Worm (Caenorhabditis elegans) whole organism, late embryonic: Measurements from ENCODE around the gene ceh-32.

ENCODE experiments used
- F13H6.1 ChIP-seq: sonication (generic microtip); optimal IDR thresholded peaks from 2 replicates; lab custom pipeline; 2016; ENCODE audit warnings: missing genetic modification characterization, missing compliant biosample characterization
- K02D7.2 ChIP-seq: sonication (generic microtip); optimal IDR thresholded peaks from 2 replicates; lab custom pipeline; 2017; ENCODE audit warnings: mild to moderate bottlenecking, missing genetic modification characterization, missing compliant biosample characterization
- ahr-1 ChIP-seq: sonication (generic microtip); optimal IDR thresholded peaks from 2 replicates; lab custom pipeline; 2016; ENCODE audit warnings: missing genetic modification characterization, missing compliant biosample characterization
- ama-1 ChIP-seq: fragments of 150-350 bp; optimal IDR thresholded peaks from 2 replicates; lab custom pipeline; 2014
- ceh-14 ChIP-seq: sonication (generic microtip); optimal IDR thresholded peaks from 2 replicates; lab custom pipeline; 2016; ENCODE audit warnings: missing genotype, missing genetic modification characterization, missing compliant biosample characterization
- ceh-2 ChIP-seq: sonication (generic microtip); optimal IDR thresholded peaks from 2 replicates; lab custom pipeline; 2016; ENCODE audit warnings: missing genotype, missing genetic modification characterization, missing compliant biosample characterization
- ceh-24 ChIP-seq: sonication (generic microtip); optimal IDR thresholded peaks from 2 replicates; lab custom pipeline; 2016; ENCODE audit warnings: mild to moderate bottlenecking, missing genetic modification characterization, missing compliant biosample characterization
- ceh-31 ChIP-seq: sonication (generic microtip); optimal IDR thresholded peaks from 2 replicates; lab custom pipeline; 2016; ENCODE audit warnings: missing genetic modification characterization, missing compliant biosample characterization
- ceh-45 ChIP-seq: fragments of 200-800 bp; sonication (Bioruptor generic); IDR thresholded peaks from 2 replicates; pipeline ENCODE4 v1.3.6; 2022; ENCODE audit warnings: missing genetic modification reagents, missing genetic modification characterization, missing compliant biosample characterization
- ceh-9 ChIP-seq: sonication (generic microtip); optimal IDR thresholded peaks from 2 replicates; lab custom pipeline; 2016; ENCODE audit warnings: mild to moderate bottlenecking, missing genetic modification characterization, inconsistent platforms, missing compliant biosample characterization
- che-1 ChIP-seq: sonication (generic microtip); optimal IDR thresholded peaks from 2 replicates; lab custom pipeline; 2016; ENCODE audit warnings: mild to moderate bottlenecking, missing genetic modification characterization, missing compliant biosample characterization
- dve-1 ChIP-seq: sonication (generic microtip); optimal IDR thresholded peaks from 2 replicates; lab custom pipeline; 2017; ENCODE audit warnings: antibody characterized with exemption, mild to moderate bottlenecking, missing genetic modification characterization, missing compliant biosample characterization
- elt-2 ChIP-seq: sonication (generic microtip); optimal IDR thresholded peaks from 2 replicates; lab custom pipeline; 2016; ENCODE audit warnings: missing genetic modification reagents, missing genetic modification characterization, missing compliant biosample characterization
- elt-4 ChIP-seq: sonication (generic microtip); optimal IDR thresholded peaks from 2 replicates; lab custom pipeline; 2016; ENCODE audit warnings: missing genetic modification characterization, missing compliant biosample characterization
- ets-4 ChIP-seq: sonication (generic microtip); optimal IDR thresholded peaks from 2 replicates; lab custom pipeline; 2016; ENCODE audit warnings: missing genetic modification characterization, missing compliant biosample characterization
- eyg-1 ChIP-seq: sonication (generic microtip); optimal IDR thresholded peaks from 2 replicates; lab custom pipeline; 2016; ENCODE audit warnings: missing genotype, missing genetic modification characterization, missing compliant biosample characterization
- fkh-10 ChIP-seq: fragments of 150-350 bp; optimal IDR thresholded peaks from 2 replicates; lab custom pipeline; 2014; ENCODE audit warnings: missing biosample characterization, missing genetic modification reagents, missing genetic modification characterization
- hlh-6 ChIP-seq: sonication (generic microtip); optimal IDR thresholded peaks from 2 replicates; lab custom pipeline; 2016; ENCODE audit warnings: missing genotype, missing genetic modification characterization, missing compliant biosample characterization
- hlh-8 ChIP-seq: sonication (generic microtip); optimal IDR thresholded peaks from 2 replicates; lab custom pipeline; 2016; ENCODE audit warnings: missing genotype, missing genetic modification characterization, missing compliant biosample characterization
- lim-6 ChIP-seq: sonication (generic microtip); optimal IDR thresholded peaks from 2 replicates; lab custom pipeline; 2016; ENCODE audit warnings: missing genetic modification characterization, missing compliant biosample characterization
- mec-3 ChIP-seq: sonication (generic microtip); optimal IDR thresholded peaks from 2 replicates; lab custom pipeline; 2016; ENCODE audit warnings: borderline replicate concordance, missing genetic modification characterization, missing compliant biosample characterization
- nfya-1 ChIP-seq: sonication (generic microtip); optimal IDR thresholded peaks from 2 replicates; lab custom pipeline; 2017; ENCODE audit warnings: missing genetic modification characterization, mild to moderate bottlenecking, missing compliant biosample characterization, antibody characterized with exemption, moderate library complexity
- nhr-232 ChIP-seq: sonication (generic microtip); optimal IDR thresholded peaks from 2 replicates; lab custom pipeline; 2016; ENCODE audit warnings: missing genetic modification characterization, missing compliant biosample characterization
- pat-9 ChIP-seq: fragments of 200-800 bp; sonication (Bioruptor generic); optimal IDR thresholded peaks from 2 replicates; lab custom pipeline; 2018; ENCODE audit warnings: mild to moderate bottlenecking, missing genetic modification characterization, moderate library complexity, missing compliant biosample characterization
- pha-2 ChIP-seq: sonication (generic microtip); optimal IDR thresholded peaks from 2 replicates; lab custom pipeline; 2017; ENCODE audit warnings: mild to moderate bottlenecking, missing genetic modification characterization, missing compliant biosample characterization
- pha-4 ChIP-seq: fragments of 150-350 bp; optimal IDR thresholded peaks from 2 replicates; lab custom pipeline; 2018; ENCODE audit warnings: missing biosample characterization, missing genetic modification reagents, missing genetic modification characterization
- sdc-2 ChIP-seq: sonication (generic microtip); optimal IDR thresholded peaks from 2 replicates; lab custom pipeline; 2016; ENCODE audit warnings: missing genotype, missing genetic modification characterization, missing compliant biosample characterization
- sox-4 ChIP-seq: sonication (generic microtip); optimal IDR thresholded peaks from 2 replicates; lab custom pipeline; 2017; ENCODE audit warnings: mild to moderate bottlenecking, missing genetic modification characterization, inconsistent platforms, missing compliant biosample characterization
- syd-9 ChIP-seq: sonication (generic microtip); optimal IDR thresholded peaks from 2 replicates; lab custom pipeline; 2016; ENCODE audit warnings: mild to moderate bottlenecking, missing genetic modification characterization, moderate library complexity, missing compliant biosample characterization
- tbx-2 ChIP-seq: sonication (generic microtip); optimal IDR thresholded peaks from 2 replicates; lab custom pipeline; 2016; ENCODE audit warnings: missing genetic modification characterization, missing compliant biosample characterization
- ttx-3 ChIP-seq: sonication (generic microtip); optimal IDR thresholded peaks from 2 replicates; lab custom pipeline; 2016; ENCODE audit warnings: missing genetic modification reagents, missing genetic modification characterization, missing compliant biosample characterization
- unc-3 ChIP-seq, 2 experiments: fragments of 200-800 bp in 1 of 2; sonication (Bioruptor generic) in 1 of 2; sonication (generic microtip) in 1 of 2; conservative IDR thresholded peaks in 1 of 2; optimal IDR thresholded peaks in 1 of 2; 2 replicates each; pipeline versions ENCODE4 v1.3.6 to Lab custom; 2016 to 2022; ENCODE audit warnings: missing compliant biosample characterization in 2 of 2, missing genetic modification characterization in 2 of 2, missing genetic modification reagents in 1 of 2
- unc-42 ChIP-seq: sonication (generic microtip); optimal IDR thresholded peaks from 2 replicates; lab custom pipeline; 2016; ENCODE audit warnings: missing genotype, missing genetic modification characterization, missing compliant biosample characterization
- unc-55 ChIP-seq: sonication (generic microtip); optimal IDR thresholded peaks from 2 replicates; lab custom pipeline; 2017; ENCODE audit warnings: missing biosample characterization, missing genetic modification reagents, missing genetic modification characterization
- zip-5 ChIP-seq: sonication (generic microtip); optimal IDR thresholded peaks from 2 replicates; lab custom pipeline; 2016; ENCODE audit warnings: missing genetic modification characterization, missing compliant biosample characterization
- ztf-16 ChIP-seq: sonication (generic microtip); optimal IDR thresholded peaks from 2 replicates; lab custom pipeline; 2017; ENCODE audit warnings: missing genetic modification characterization, missing compliant biosample characterization

The ceh-32 gene

ce11 chrV:11667176-11667575 lies 38.0 kb downstream of the ceh-32 start, which contains the start of gene F46F3.3:
F46F3.3 (plus strand) TSS chrV:11667476.
- no peak for TF ChIP-seq sdc-2 (tag; lab: Kevin White, UChicago)
- no peak for TF ChIP-seq ceh-31 (tag; lab: Kevin White, UChicago)
- no peak for TF ChIP-seq elt-2 (tag; lab: Kevin White, UChicago)
- no peak for TF ChIP-seq lim-6 (tag; lab: Kevin White, UChicago)
- no peak for TF ChIP-seq ceh-24 (tag; lab: Kevin White, UChicago)
- TF ChIP-seq ceh-2 (tag; lab: Kevin White, UChicago), result no peak
- TF ChIP-seq hlh-8 (tag; lab: Kevin White, UChicago), result no peak
- TF ChIP-seq ets-4 (tag; lab: Kevin White, UChicago), result no peak

- no peak for TF ChIP-seq ceh-9 (tag; lab: Kevin White, UChicago)
- TF ChIP-seq eyg-1 (tag; lab: Kevin White, UChicago), result no peak
- no peak for TF ChIP-seq K02D7.2 (tag; lab: Kevin White, UChicago)
- TF ChIP-seq elt-4 (tag; lab: Kevin White, UChicago), result no peak
- TF ChIP-seq nfya-1 (tag; lab: Kevin White, UChicago), result peak; percentile 71
- TF ChIP-seq ahr-1 (tag; lab: Kevin White, UChicago), result no peak
- peak; percentile 63 for TF ChIP-seq pha-2 (tag; lab: Kevin White, UChicago)
- no peak for TF ChIP-seq ztf-16 (tag; lab: Kevin White, UChicago)
These were observed 40.3 kb downstream of the ceh-32 start, which contains the start of gene ceh-27 for ce11 chrV:11664875-11665384. ceh-27 (minus strand) TSS chrV:11665102.

- TF ChIP-seq pha-2 (tag; lab: Kevin White, UChicago) (peak; percentile 43), ceh-14 (tag; lab: Kevin White, UChicago) (no peak), tbx-2 (peak; percentile 39)
These were observed 44.6 kb downstream of the ceh-32 start for ce11 chrV:11660566-11660965.

ce11 chrV:11656469-11656868 lies 48.7 kb downstream of the ceh-32 start:
- TF ChIP-seq tbx-2, result no peak
- TF ChIP-seq syd-9 (tag; lab: Kevin White, UChicago), result no peak
- TF ChIP-seq lim-6 (tag; lab: Kevin White, UChicago), result no peak
- TF ChIP-seq ttx-3 (tag; lab: Kevin White, UChicago), result no peak
- TF ChIP-seq zip-5 (tag; lab: Kevin White, UChicago), result no peak
- no peak for TF ChIP-seq ceh-45 (GFP tag; lab: Robert Waterston, UW)
- no peak for TF ChIP-seq sox-4
- no peak for TF ChIP-seq nhr-232 (tag; lab: Kevin White, UChicago)
- no peak for TF ChIP-seq nfya-1 (tag; lab: Kevin White, UChicago)
- no peak for TF ChIP-seq dve-1 (tag; lab: Kevin White, UChicago)
- no peak for TF ChIP-seq hlh-8 (tag; lab: Kevin White, UChicago)
- TF ChIP-seq unc-55 (GFP tag; lab: Kevin White, UChicago), result no peak

- TF ChIP-seq unc-42 (no peak), pha-4 (tag; lab: Kevin White, UChicago) (no peak), nhr-232 (tag; lab: Kevin White, UChicago) (no peak), hlh-6 (no peak), ceh-14 (tag; lab: Kevin White, UChicago) (no peak), ceh-45 (GFP tag; lab: Robert Waterston, UW) (no peak), sox-4 (no peak), unc-3 (GFP tag; conservative IDR thresholded peaks at IDR 0.05; lab: Robert Waterston, UW) (no peak), unc-3 (tag; optimal IDR thresholded peaks at IDR 0.05; lab: Kevin White, UChicago) (no peak), ama-1 (lab: Kevin White, UChicago) (no peak), ceh-24 (tag; lab: Kevin White, UChicago) (no peak), mec-3 (tag; lab: Kevin White, UChicago) (no peak), fkh-10 (GFP tag; lab: Kevin White, UChicago) (no peak), pat-9 (tag; lab: Kevin White, UChicago) (no peak), ahr-1 (tag; lab: Kevin White, UChicago) (no peak), F13H6.1 (tag; lab: Kevin White, UChicago) (no peak), che-1 (tag; lab: Kevin White, UChicago) (no peak)
These were observed 52.1 kb downstream of the ceh-32 start for ce11 chrV:11653095-11653494.
